Worm (Caenorhabditis elegans): Measurements from ENCODE around the gene C50E10.2.
"Not testable (repeated sequence)": the region's sequence is repeated elsewhere in the genome, so short reads cannot be mapped to it uniquely, and the experiment has no call there.

Gene C50E10.2

ce11 chrII:12341566-12342223, 32.2 kb upstream of the C50E10.2 start:
- TF ChIP-seq med-1 (GFP tag; optimal IDR thresholded peaks at IDR 0.05; ENCODE audit: insufficient read depth) (no peak), ztf-29 (GFP tag; IDR thresholded peaks at IDR 0.05) (no peak), cog-1 (tag; optimal IDR thresholded peaks at IDR 0.05) (no peak), ztf-23 (GFP tag; IDR thresholded peaks at IDR 0.05) (no peak), T22C8.4 (GFP tag; IDR thresholded peaks at IDR 0.05) (no peak), klf-2 (GFP tag; conservative IDR thresholded peaks at IDR 0.05) (no peak), flt-1 (GFP tag; IDR thresholded peaks at IDR 0.05) (no peak), tab-1 (GFP tag; IDR thresholded peaks at IDR 0.05) (no peak), ref-1 (GFP tag; conservative IDR thresholded peaks at IDR 0.05) (no peak)

- TF ChIP-seq cog-1 (tag; optimal IDR thresholded peaks at IDR 0.05) (no peak), klf-2 (GFP tag; conservative IDR thresholded peaks at IDR 0.05) (no peak), ztf-29 (GFP tag; IDR thresholded peaks at IDR 0.05) (no peak), flt-1 (GFP tag; IDR thresholded peaks at IDR 0.05) (no peak), med-1 (GFP tag; optimal IDR thresholded peaks at IDR 0.05; ENCODE audit: insufficient read depth) (no peak), ztf-23 (GFP tag; IDR thresholded peaks at IDR 0.05) (no peak), ref-1 (GFP tag; conservative IDR thresholded peaks at IDR 0.05) (no peak), T22C8.4 (GFP tag; IDR thresholded peaks at IDR 0.05) (no peak), tab-1 (GFP tag; IDR thresholded peaks at IDR 0.05) (no peak)
Measured at ce11 chrII:12339644-12340043, 30.1 kb upstream of the C50E10.2 start, which contains the start of gene sop-2. Gene sop-2 (plus strand): TSS chrII:12339944.

- TF ChIP-seq ztf-23 (GFP tag; IDR thresholded peaks at IDR 0.05) (0 out of 2 replicates have a peak, but pooled peaks have one; percentile 22), med-1 (GFP tag; optimal IDR thresholded peaks at IDR 0.05; ENCODE audit: insufficient read depth) (no peak), T22C8.4 (GFP tag; IDR thresholded peaks at IDR 0.05) (peak; percentile 80), klf-2 (GFP tag; conservative IDR thresholded peaks at IDR 0.05) (no peak), ref-1 (GFP tag; conservative IDR thresholded peaks at IDR 0.05) (no peak; the same call in 1 of the 2 replicates), tab-1 (GFP tag; IDR thresholded peaks at IDR 0.05) (no peak), cog-1 (tag; optimal IDR thresholded peaks at IDR 0.05) (peak; percentile 59), flt-1 (GFP tag; IDR thresholded peaks at IDR 0.05) (peak; percentile 68; the same call in 1 of the 2 replicates), ztf-29 (GFP tag; IDR thresholded peaks at IDR 0.05) (no peak)
Measured at ce11 chrII:12339152-12339551, 29.6 kb upstream of the C50E10.2 start.

- TF ChIP-seq cog-1 (tag; optimal IDR thresholded peaks at IDR 0.05) = no peak
- no peak for TF ChIP-seq ztf-29 (GFP tag; IDR thresholded peaks at IDR 0.05)
- TF ChIP-seq tab-1 (GFP tag; IDR thresholded peaks at IDR 0.05) = no peak
- TF ChIP-seq ztf-23 (GFP tag; IDR thresholded peaks at IDR 0.05) = no peak
- TF ChIP-seq flt-1 (GFP tag; IDR thresholded peaks at IDR 0.05) = no peak
- no peak for TF ChIP-seq T22C8.4 (GFP tag; IDR thresholded peaks at IDR 0.05)
- no peak for TF ChIP-seq med-1 (GFP tag; optimal IDR thresholded peaks at IDR 0.05; ENCODE audit: insufficient read depth)
- TF ChIP-seq klf-2 (GFP tag; conservative IDR thresholded peaks at IDR 0.05) = no peak
- no peak for TF ChIP-seq ref-1 (GFP tag; conservative IDR thresholded peaks at IDR 0.05)
Measured at ce11 chrII:12335430-12335829, 25.9 kb upstream of the C50E10.2 start, which contains the start of gene sre-52. Gene sre-52 (plus strand): TSS chrII:12335730.

- no peak for TF ChIP-seq klf-2 (GFP tag; conservative IDR thresholded peaks at IDR 0.05)
- no peak for TF ChIP-seq ref-1 (GFP tag; conservative IDR thresholded peaks at IDR 0.05)
- no peak for TF ChIP-seq tab-1 (GFP tag; IDR thresholded peaks at IDR 0.05)
Measured at ce11 chrII:12332624-12333023, 23.1 kb upstream of the C50E10.2 start, which contains the start of gene sre-54. Gene sre-54 (plus strand): TSS chrII:12332924.

ce11 chrII:12328994-12329393, 19.5 kb upstream of the C50E10.2 start, which contains the start of gene sre-55:
Gene sre-55 (plus strand): TSS chrII:12329294.
- TF ChIP-seq med-1 (GFP tag; optimal IDR thresholded peaks at IDR 0.05; ENCODE audit: insufficient read depth) (no peak), ztf-23 (GFP tag; IDR thresholded peaks at IDR 0.05) (no peak), T22C8.4 (GFP tag; IDR thresholded peaks at IDR 0.05) (no peak), cog-1 (tag; optimal IDR thresholded peaks at IDR 0.05) (no peak), ref-1 (GFP tag; conservative IDR thresholded peaks at IDR 0.05) (no peak), tab-1 (GFP tag; IDR thresholded peaks at IDR 0.05) (no peak), flt-1 (GFP tag; IDR thresholded peaks at IDR 0.05) (no peak), ztf-29 (GFP tag; IDR thresholded peaks at IDR 0.05) (no peak), klf-2 (GFP tag; conservative IDR thresholded peaks at IDR 0.05) (no peak)

ce11 chrII:12324159-12324558, 14.6 kb upstream of the C50E10.2 start, which contains the start of gene sre-56:
Gene sre-56 (plus strand): TSS chrII:12324459.
- TF ChIP-seq med-1 (GFP tag; optimal IDR thresholded peaks at IDR 0.05; ENCODE audit: insufficient read depth) (no peak), ref-1 (GFP tag; conservative IDR thresholded peaks at IDR 0.05) (no peak), klf-2 (GFP tag; conservative IDR thresholded peaks at IDR 0.05) (no peak), ztf-29 (GFP tag; IDR thresholded peaks at IDR 0.05) (no peak), ztf-23 (GFP tag; IDR thresholded peaks at IDR 0.05) (no peak), T22C8.4 (GFP tag; IDR thresholded peaks at IDR 0.05) (no peak), cog-1 (tag; optimal IDR thresholded peaks at IDR 0.05) (no peak), flt-1 (GFP tag; IDR thresholded peaks at IDR 0.05) (no peak), tab-1 (GFP tag; IDR thresholded peaks at IDR 0.05) (no peak)

- TF ChIP-seq ztf-23 (GFP tag; IDR thresholded peaks at IDR 0.05) (no peak), med-1 (GFP tag; optimal IDR thresholded peaks at IDR 0.05; ENCODE audit: insufficient read depth) (no peak), T22C8.4 (GFP tag; IDR thresholded peaks at IDR 0.05) (no peak), cog-1 (tag; optimal IDR thresholded peaks at IDR 0.05) (no peak), ref-1 (GFP tag; conservative IDR thresholded peaks at IDR 0.05) (no peak), flt-1 (GFP tag; IDR thresholded peaks at IDR 0.05) (no peak), tab-1 (GFP tag; IDR thresholded peaks at IDR 0.05) (no peak), klf-2 (GFP tag; conservative IDR thresholded peaks at IDR 0.05) (no peak), ztf-29 (GFP tag; IDR thresholded peaks at IDR 0.05) (no peak)
Measured at ce11 chrII:12323305-12323704, 13.8 kb upstream of the C50E10.2 start, which contains the start of gene sre-53. Gene sre-53 (minus strand): TSS chrII:12323405.

ce11 chrII:12318541-12318940, 9.0 kb upstream of the C50E10.2 start, which contains the start of gene sre-49:
Gene sre-49 (plus strand): TSS chrII:12318841.
- not testable (repeated sequence) for TF ChIP-seq T22C8.4, ztf-23, ztf-29 (GFP tag; IDR thresholded peaks at IDR 0.05)

Data from whole organism, midembryonic.